Fruit fly (Drosophila melanogaster): Measurements from ENCODE around the gene Rph.

Rph gene

dm6 chrX:10768043-10768674 lies 10.7 kb upstream of the Rph start, which contains the start of the genes Atg8a and BTBD9 (continued):
- TF ChIP-seq zf30C (GFP tag; optimal IDR thresholded peaks at IDR 0.05) = no peak
- no peak for TF ChIP-seq CG5245 (GFP tag; optimal IDR thresholded peaks at IDR 0.05)
- TF ChIP-seq Rfx (GFP tag; IDR thresholded peaks at IDR 0.05) = peak; percentile 64
- no peak for TF ChIP-seq Eip74EF (GFP tag; optimal IDR thresholded peaks at IDR 0.05)
- peak; percentile 64 for TF ChIP-seq Dp (GFP tag; optimal IDR thresholded peaks at IDR 0.05)
- TF ChIP-seq ab (GFP tag; optimal IDR thresholded peaks at IDR 0.05) = no peak
- TF ChIP-seq CG6689 (GFP tag; IDR thresholded peaks at IDR 0.05) = no peak
- no peak for TF ChIP-seq unpg (GFP tag; optimal IDR thresholded peaks at IDR 0.05)
- peak; percentile 71 for TF ChIP-seq sna (GFP tag; IDR thresholded peaks at IDR 0.05; ENCODE audit: partially characterized antibody)
- TF ChIP-seq CG11723 (GFP tag; optimal IDR thresholded peaks at IDR 0.05) = no peak
- peak; percentile 36 for TF ChIP-seq Atf3 (GFP tag; optimal IDR thresholded peaks at IDR 0.05)
- no peak for TF ChIP-seq CG10321 (GFP tag; IDR thresholded peaks at IDR 0.05)
- peak; percentile 27 for TF ChIP-seq CG8944 (GFP tag; optimal IDR thresholded peaks at IDR 0.05)
- TF ChIP-seq ATbp (GFP tag; optimal IDR thresholded peaks at IDR 0.05) = no peak
- no peak for TF ChIP-seq CG6765 (GFP tag; optimal IDR thresholded peaks at IDR 0.05)
- peak; percentile 99 for TF ChIP-seq pita (GFP tag; optimal IDR thresholded peaks at IDR 0.05)
- no peak for TF ChIP-seq CG1024 (GFP tag; IDR thresholded peaks at IDR 0.05)
- TF ChIP-seq CG18599 (GFP tag; optimal IDR thresholded peaks at IDR 0.05) = no peak
- TF ChIP-seq sob (GFP tag; IDR thresholded peaks at IDR 0.05) = peak; percentile 45; the same call in 1 of the 2 replicates
- no peak for TF ChIP-seq CG15011 (GFP tag; optimal IDR thresholded peaks at IDR 0.05)
- no peak for TF ChIP-seq Usf (GFP tag; optimal IDR thresholded peaks at IDR 0.05)
- TF ChIP-seq NC2β (GFP tag; optimal IDR thresholded peaks at IDR 0.05) = peak; percentile 79
- peak; percentile 77 for TF ChIP-seq trem (tag; optimal IDR thresholded peaks at IDR 0.05)
- TF ChIP-seq tup (GFP tag; optimal IDR thresholded peaks at IDR 0.05) = no peak
- no peak for TF ChIP-seq CG11398 (GFP tag; optimal IDR thresholded peaks at IDR 0.05)
- no peak for TF ChIP-seq z (GFP tag; IDR thresholded peaks at IDR 0.05)
- no peak for TF ChIP-seq CG5953 (GFP tag; IDR thresholded peaks at IDR 0.05)
- no peak for TF ChIP-seq peb (GFP tag; IDR thresholded peaks at IDR 0.05)
- TF ChIP-seq Ssrp (tag; optimal IDR thresholded peaks at IDR 0.05) = no peak
- no peak for TF ChIP-seq fd64A (GFP tag; optimal IDR thresholded peaks at IDR 0.05)
- TF ChIP-seq Sox102F (GFP tag; optimal IDR thresholded peaks at IDR 0.05) = no peak
- TF ChIP-seq Max (GFP tag; optimal IDR thresholded peaks at IDR 0.05) = no peak
- TF ChIP-seq CG11456 (GFP tag; IDR thresholded peaks at IDR 0.05) = 0 out of 3 replicates have a peak, but pooled peaks have one; percentile 36
- peak; percentile 36 for TF ChIP-seq CG2712 (tag; optimal IDR thresholded peaks at IDR 0.05)
- no peak for TF ChIP-seq Vsx1 (GFP tag; optimal IDR thresholded peaks at IDR 0.05)
- TF ChIP-seq nerfin-2 (GFP tag; IDR thresholded peaks at IDR 0.05; ENCODE audit: partially characterized antibody) = peak; percentile 68
- peak; percentile 75 for TF ChIP-seq gsb-n (tag; optimal IDR thresholded peaks at IDR 0.05)
- no peak for TF ChIP-seq CG34376 (GFP tag; optimal IDR thresholded peaks at IDR 0.05)
- TF ChIP-seq CG2678 (tag; optimal IDR thresholded peaks at IDR 0.05) = no peak
- TF ChIP-seq CG18619 (GFP tag; optimal IDR thresholded peaks at IDR 0.05) = no peak
- TF ChIP-seq CG8290 (GFP tag; optimal IDR thresholded peaks at IDR 0.05) = peak; percentile 92
- peak; percentile 42 to 96 for TF ChIP-seq CG8290 (tag; optimal IDR thresholded peaks at IDR 0.05)
- TF ChIP-seq CG10543 (GFP tag; optimal IDR thresholded peaks at IDR 0.05) = peak; percentile 44
- TF ChIP-seq bcd (GFP tag; optimal IDR thresholded peaks at IDR 0.05) = peak; percentile 25
- TF ChIP-seq Bgb (GFP tag; IDR thresholded peaks at IDR 0.05; ENCODE audit: partially characterized antibody) = peak; percentile 82
- TF ChIP-seq CG3065 (GFP tag; optimal IDR thresholded peaks at IDR 0.05) = no peak
- no peak for TF ChIP-seq br (optimal IDR thresholded peaks at IDR 0.05)
- no peak for TF ChIP-seq ro (GFP tag; IDR thresholded peaks at IDR 0.05)
- no peak for TF ChIP-seq CG6683 (GFP tag; optimal IDR thresholded peaks at IDR 0.05)
- peak; percentile 93 for TF ChIP-seq CG12659 (GFP tag; optimal IDR thresholded peaks at IDR 0.05)

All from whole organism, embryonic.